Worm (Caenorhabditis elegans) whole organism, L3 larva: ENCODE data around the gene srb-13.

Source experiments
- ZK546.5 ChIP-seq: sonication (generic microtip); optimal IDR thresholded peaks from 2 replicates; lab custom pipeline; 2017; ENCODE audit warnings: missing biosample characterization, missing genetic modification characterization
- aly-2 ChIP-seq: fragments of 150-350 bp; optimal IDR thresholded peaks from 2 replicates; lab custom pipeline; 2014; ENCODE audit warnings: missing biosample characterization, missing genetic modification characterization
- ceh-16 ChIP-seq: sonication (generic microtip); optimal IDR thresholded peaks from 2 replicates; lab custom pipeline; 2017; ENCODE audit warnings: missing biosample characterization, missing genetic modification characterization
- ceh-28 ChIP-seq: fragments of 150-350 bp; optimal IDR thresholded peaks from 2 replicates; lab custom pipeline; 2014; ENCODE audit warnings: missing biosample characterization, missing genetic modification reagents, missing genetic modification characterization
- ceh-82 ChIP-seq: fragments of 150-350 bp; optimal IDR thresholded peaks from 2 replicates; lab custom pipeline; 2014; ENCODE audit warnings: missing biosample characterization, missing genetic modification characterization
- ceh-9 ChIP-seq: sonication (generic microtip); optimal IDR thresholded peaks from 2 replicates; lab custom pipeline; 2018; ENCODE audit warnings: missing biosample characterization, missing genetic modification characterization
- daf-12 ChIP-seq: fragments of 150-350 bp; optimal IDR thresholded peaks from 2 replicates; lab custom pipeline; 2014; ENCODE audit warnings: missing biosample characterization, missing genetic modification reagents, missing genetic modification characterization
- egl-27 ChIP-seq: sonication (generic microtip); optimal IDR thresholded peaks from 4 replicates; lab custom pipeline; 2017; ENCODE audit warnings: missing biosample characterization, missing genetic modification reagents, missing genetic modification characterization
- elt-1 ChIP-seq: fragments of 150-350 bp; optimal IDR thresholded peaks from 2 replicates; lab custom pipeline; 2014; ENCODE audit warnings: missing biosample characterization, missing genetic modification characterization
- elt-2 ChIP-seq: sonication (generic microtip); optimal IDR thresholded peaks from 2 replicates; lab custom pipeline; 2016; ENCODE audit warnings: missing genetic modification reagents, mild to moderate bottlenecking, missing genetic modification characterization, missing compliant biosample characterization
- elt-3 ChIP-seq, 3 experiments: fragments of 150-350 bp in 1 of 3; sonication (generic microtip) in 2 of 3; optimal IDR thresholded peaks; 2 replicates in 2 of 3; 4 replicates in 1 of 3; lab custom pipeline; 2014 to 2017; ENCODE audit warnings: missing biosample characterization in 3 of 3, missing genetic modification characterization in 3 of 3
- fkh-10 ChIP-seq: sonication (generic microtip); optimal IDR thresholded peaks from 2 replicates; lab custom pipeline; 2017; ENCODE audit warnings: missing biosample characterization, missing genetic modification reagents, missing genetic modification characterization
- fos-1 ChIP-seq: fragments of 150-350 bp; optimal IDR thresholded peaks from 2 replicates; lab custom pipeline; 2014; ENCODE audit warnings: missing biosample characterization, missing genetic modification characterization
- hmg-11 ChIP-seq: sonication (generic microtip); optimal IDR thresholded peaks from 2 replicates; lab custom pipeline; 2016; ENCODE audit warnings: missing genetic modification characterization, missing compliant biosample characterization
- jun-1 ChIP-seq: fragments of 150-350 bp; optimal IDR thresholded peaks from 2 replicates; lab custom pipeline; 2014; ENCODE audit warnings: missing biosample characterization, missing genetic modification reagents, missing genetic modification characterization
- lin-15B ChIP-seq: fragments of 150-350 bp; optimal IDR thresholded peaks from 2 replicates; lab custom pipeline; 2014; ENCODE audit warnings: missing biosample characterization, missing genetic modification characterization
- lin-39 ChIP-seq: fragments of 150-350 bp; optimal IDR thresholded peaks from 2 replicates; lab custom pipeline; 2018; ENCODE audit warnings: missing biosample characterization, missing genetic modification reagents, missing genetic modification characterization
- mml-1 ChIP-seq: fragments of 150-350 bp; sonication (generic microtip); optimal IDR thresholded peaks from 3 replicates; lab custom pipeline; 2014; ENCODE audit warnings: missing biosample characterization, missing genetic modification characterization
- nhr-11 ChIP-seq: fragments of 150-350 bp; optimal IDR thresholded peaks from 2 replicates; lab custom pipeline; 2014; ENCODE audit warnings: missing biosample characterization, missing genetic modification characterization
- nhr-23 ChIP-seq: fragments of 150-350 bp; optimal IDR thresholded peaks from 2 replicates; lab custom pipeline; 2014; ENCODE audit warnings: missing biosample characterization, missing genetic modification reagents, missing genetic modification characterization
- nhr-237 ChIP-seq: fragments of 150-350 bp; optimal IDR thresholded peaks from 2 replicates; lab custom pipeline; 2014; ENCODE audit warnings: missing biosample characterization, missing genetic modification characterization
- nhr-28 ChIP-seq: fragments of 150-350 bp; optimal IDR thresholded peaks from 2 replicates; lab custom pipeline; 2014; ENCODE audit warnings: missing biosample characterization, missing genetic modification characterization
- nhr-43 ChIP-seq: sonication (generic microtip); optimal IDR thresholded peaks from 2 replicates; lab custom pipeline; 2016; ENCODE audit warnings: mild to moderate bottlenecking, missing genetic modification characterization, missing compliant biosample characterization; ENCODE audit not compliant: poor library complexity, severe bottlenecking
- nhr-67 ChIP-seq: fragments of 150-350 bp; optimal IDR thresholded peaks from 2 replicates; lab custom pipeline; 2014; ENCODE audit warnings: missing biosample characterization, missing genetic modification characterization
- nhr-76 ChIP-seq: fragments of 150-350 bp; sonication (generic microtip); optimal IDR thresholded peaks from 5 replicates; lab custom pipeline; 2014; ENCODE audit warnings: missing biosample characterization, missing genetic modification characterization
- nhr-77 ChIP-seq: fragments of 150-350 bp; optimal IDR thresholded peaks from 2 replicates; lab custom pipeline; 2014; ENCODE audit warnings: missing biosample characterization, missing genetic modification characterization
- pha-4 ChIP-seq: fragments of 150-350 bp; optimal IDR thresholded peaks from 2 replicates; lab custom pipeline; 2014; ENCODE audit warnings: missing biosample characterization, missing genetic modification reagents, missing genetic modification characterization
- pqm-1 ChIP-seq: fragments of 150-350 bp; optimal IDR thresholded peaks from 2 replicates; lab custom pipeline; 2017; ENCODE audit warnings: missing biosample characterization, missing genetic modification characterization, inconsistent platforms
- sea-2 ChIP-seq: fragments of 150-350 bp; sonication (generic microtip); optimal IDR thresholded peaks from 4 replicates; lab custom pipeline; 2014; ENCODE audit warnings: missing biosample characterization, missing genetic modification reagents, missing genetic modification characterization
- skn-1 ChIP-seq: fragments of 150-350 bp; optimal IDR thresholded peaks from 2 replicates; lab custom pipeline; 2014; ENCODE audit warnings: missing biosample characterization, missing genetic modification characterization
- tbx-2 ChIP-seq: sonication (generic microtip); optimal IDR thresholded peaks from 2 replicates; lab custom pipeline; 2016; ENCODE audit warnings: mild to moderate bottlenecking, missing genetic modification characterization, missing compliant biosample characterization
- unc-39 ChIP-seq: sonication (generic microtip); optimal IDR thresholded peaks from 4 replicates; lab custom pipeline; 2017; ENCODE audit warnings: missing biosample characterization, missing genetic modification characterization
- unc-62 ChIP-seq: fragments of 150-350 bp; sonication (generic microtip); optimal IDR thresholded peaks from 4 replicates; lab custom pipeline; 2014; ENCODE audit warnings: missing biosample characterization, missing genetic modification reagents, missing genetic modification characterization
- zag-1 ChIP-seq: fragments of 150-350 bp; optimal IDR thresholded peaks from 2 replicates; lab custom pipeline; 2014; ENCODE audit warnings: missing biosample characterization, missing genetic modification characterization
- ztf-11 ChIP-seq: fragments of 150-350 bp; optimal IDR thresholded peaks from 2 replicates; lab custom pipeline; 2014; ENCODE audit warnings: missing biosample characterization, missing genetic modification characterization
- ztf-4 ChIP-seq: fragments of 150-350 bp; optimal IDR thresholded peaks from 2 replicates; lab custom pipeline; 2014; ENCODE audit warnings: missing biosample characterization, missing genetic modification characterization

Gene srb-13

ce11 chrII:5187934-5188333 is 30.5 kb upstream of the srb-13 start:
- TF ChIP-seq nhr-23 (tag; lab: Kevin White, UChicago) (no peak), skn-1 (no peak), jun-1 (tag; lab: Kevin White, UChicago) (no peak), unc-62 (GFP tag; lab: Kevin White, UChicago) (no peak), mml-1 (no peak), pha-4 (no peak)

ce11 chrII:5187469-5187868 is 30.0 kb upstream of the srb-13 start, which contains the start of gene crh-2:
crh-2 (minus strand) TSS chrII:5187569.
- TF ChIP-seq nhr-77 (tag; lab: Kevin White, UChicago) (no peak), ztf-11 (tag; lab: Kevin White, UChicago) (no peak), nhr-11 (tag; lab: Kevin White, UChicago) (no peak), elt-1 (tag; lab: Kevin White, UChicago) (no peak), nhr-237 (tag; lab: Kevin White, UChicago) (no peak), fos-1 (tag; lab: Kevin White, UChicago) (no peak), nhr-28 (tag; lab: Kevin White, UChicago) (no peak)

- no peak for TF ChIP-seq mml-1
- peak; percentile 30 for TF ChIP-seq pqm-1 (tag; lab: Kevin White, UChicago)
- peak; percentile 94 for TF ChIP-seq elt-2
Measured at ce11 chrII:5186870-5187269, 29.4 kb upstream of the srb-13 start.

DNA sequence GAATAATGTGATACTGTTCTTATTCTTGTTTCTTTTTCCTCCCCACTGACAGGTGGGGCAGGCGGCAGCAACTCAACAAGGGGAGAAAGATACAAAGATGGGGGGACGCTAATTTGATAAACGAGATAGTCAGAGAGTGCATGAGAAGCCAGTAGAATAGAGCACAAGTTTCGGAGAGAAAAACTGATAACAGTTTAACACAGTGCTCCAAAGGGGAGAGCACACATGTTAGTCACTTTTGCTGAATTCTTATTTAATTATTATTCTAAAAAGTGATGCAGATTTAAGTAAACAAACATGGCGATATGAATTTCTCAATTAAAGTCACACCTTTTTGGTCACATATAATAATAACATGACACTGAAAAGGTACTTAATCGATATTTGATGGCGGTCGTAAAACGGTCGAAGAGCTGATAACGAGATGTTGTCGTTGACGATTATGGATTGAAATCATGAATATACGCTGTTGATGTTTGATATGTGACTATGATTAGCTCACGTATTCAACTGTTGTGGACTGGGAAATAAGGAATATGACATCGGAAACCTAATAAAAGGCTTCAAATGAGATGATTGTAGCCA is 28.6 kb upstream of the srb-13 start:
- TF ChIP-seq zag-1 (tag; lab: Kevin White, UChicago) (no peak), ZK546.5 (tag; lab: Kevin White, UChicago) (no peak), unc-62 (GFP tag; lab: Kevin White, UChicago) (no peak), nhr-77 (tag; lab: Kevin White, UChicago) (no peak), nhr-67 (no peak), hmg-11 (tag; lab: Kevin White, UChicago) (no peak), pha-4 (peak; percentile 43), aly-2 (tag; lab: Kevin White, UChicago) (no peak), elt-2 (peak; percentile 99), elt-3 (tag; optimal IDR thresholded peaks at IDR 0.05; lab: Kevin White, UChicago) (no peak), ceh-28 (tag; lab: Kevin White, UChicago) (peak; percentile 13), pqm-1 (tag; lab: Kevin White, UChicago) (peak; percentile 95), lin-15B (tag; lab: Kevin White, UChicago) (no peak), sea-2 (GFP tag; lab: Kevin White, UChicago) (no peak), unc-39 (tag; lab: Kevin White, UChicago) (no peak), lin-39 (tag; lab: Kevin White, UChicago) (no peak), ceh-16 (no peak), fkh-10 (GFP tag; lab: Kevin White, UChicago) (no peak), nhr-11 (tag; lab: Kevin White, UChicago) (no peak), daf-12 (tag; lab: Kevin White, UChicago) (no peak), nhr-76 (no peak), tbx-2 (tag; lab: Kevin White, UChicago) (no peak), ztf-4 (tag; lab: Kevin White, UChicago) (no peak), ceh-9 (tag; lab: Kevin White, UChicago) (no peak), nhr-28 (tag; lab: Kevin White, UChicago) (no peak), jun-1 (tag; lab: Kevin White, UChicago) (peak; percentile 46), nhr-43 (tag; lab: Kevin White, UChicago) (no peak), ceh-82 (tag; lab: Kevin White, UChicago) (no peak), egl-27 (tag; lab: Kevin White, UChicago) (no peak)
- TF ChIP-seq, all 47 proteins: peak for 5
